Worm (Caenorhabditis elegans) whole organism, L4 larva: Measurements from ENCODE around the gene C45G9.11.

Experiments
- F10B5.3 ChIP-seq: sonication (generic microtip); optimal IDR thresholded peaks from 2 replicates; lab custom pipeline; 2016; ENCODE audit warnings: mild to moderate bottlenecking, missing genetic modification characterization, missing compliant biosample characterization
- F44E2.7 ChIP-seq: fragments of 200-800 bp; sonication (Bioruptor generic); IDR thresholded peaks from 2 replicates; pipeline ENCODE4 v2.1.2; 2022; ENCODE audit warnings: missing genetic modification characterization, missing compliant biosample characterization
- R02D3.7 ChIP-seq: fragments of 150-350 bp; sonication (generic microtip); optimal IDR thresholded peaks from 3 replicates; lab custom pipeline; 2014; ENCODE audit warnings: missing biosample characterization, missing genetic modification characterization
- Y105C5A.15 ChIP-seq: fragments of 200-800 bp; sonication (Bioruptor generic); IDR thresholded peaks from 2 replicates; pipeline ENCODE4 v1.3.6; 2022; ENCODE audit warnings: missing genetic modification characterization, missing compliant biosample characterization
- Y75B8A.6 ChIP-seq: fragments of 200-800 bp; sonication (Bioruptor generic); IDR thresholded peaks from 2 replicates; pipeline ENCODE4 v1.3.6; 2022; ENCODE audit warnings: missing genetic modification reagents, missing genetic modification characterization, missing compliant biosample characterization
- ZK546.5 ChIP-seq, 2 experiments: sonication (generic microtip); optimal IDR thresholded peaks; 2 replicates each; lab custom pipeline; 2017; ENCODE audit warnings: missing biosample characterization in 2 of 2, missing genetic modification characterization in 2 of 2
- aha-1 ChIP-seq: fragments of 150-350 bp; peaks from one replicate; lab custom pipeline; 2014; ENCODE audit warnings: missing biosample characterization, missing genetic modification characterization
- arid-1 ChIP-seq: fragments of 200-800 bp; sonication (Bioruptor generic); conservative IDR thresholded peaks from 2 replicates; pipeline ENCODE4 v1.3.6; 2022; ENCODE audit warnings: missing genetic modification reagents, missing genetic modification characterization, missing compliant biosample characterization
- ceh-20 ChIP-seq: fragments of 200-800 bp; sonication (Bioruptor generic); IDR thresholded peaks from 2 replicates; pipeline ENCODE4 v1.3.6; 2022; ENCODE audit warnings: missing genetic modification reagents, missing genetic modification characterization, missing compliant biosample characterization
- ceh-32 ChIP-seq: sonication (generic microtip); optimal IDR thresholded peaks from 2 replicates; lab custom pipeline; 2016; ENCODE audit warnings: mild to moderate bottlenecking, missing genetic modification characterization, missing compliant biosample characterization; ENCODE audit not compliant: poor library complexity
- cey-2 ChIP-seq: sonication (generic microtip); optimal IDR thresholded peaks from 3 replicates; lab custom pipeline; 2017; ENCODE audit warnings: missing genetic modification characterization, mild to moderate bottlenecking, missing compliant biosample characterization, antibody characterized with exemption, borderline replicate concordance; ENCODE audit not compliant: insufficient read depth
- daf-19 ChIP-seq: fragments of 200-800 bp; sonication (Bioruptor generic); conservative IDR thresholded peaks from 2 replicates; pipeline ENCODE4 v1.3.6; 2022; ENCODE audit warnings: missing genetic modification characterization, missing compliant biosample characterization
- daf-8 ChIP-seq: fragments of 200-800 bp; sonication (Bioruptor generic); IDR thresholded peaks from 2 replicates; pipeline ENCODE4 v1.3.6; 2022; ENCODE audit warnings: missing genetic modification characterization, missing compliant biosample characterization
- dmd-8 ChIP-seq: fragments of 200-800 bp; sonication (Bioruptor generic); IDR thresholded peaks from 2 replicates; pipeline ENCODE4 v1.3.6; 2022; ENCODE audit warnings: missing genetic modification characterization, missing compliant biosample characterization
- duxl-1 ChIP-seq: sonication (generic microtip); optimal IDR thresholded peaks from 2 replicates; lab custom pipeline; 2016; ENCODE audit warnings: mild to moderate bottlenecking, missing genetic modification characterization, moderate library complexity, missing compliant biosample characterization; ENCODE audit not compliant: poor library complexity
- dve-1 ChIP-seq: sonication (generic microtip); optimal IDR thresholded peaks from 2 replicates; lab custom pipeline; 2017; ENCODE audit warnings: antibody characterized with exemption, mild to moderate bottlenecking, missing genetic modification characterization, missing compliant biosample characterization; ENCODE audit not compliant: insufficient read depth
- fos-1 ChIP-seq: fragments of 150-350 bp; optimal IDR thresholded peaks from 2 replicates; lab custom pipeline; 2014; ENCODE audit warnings: missing biosample characterization, missing genetic modification characterization
- gei-8 ChIP-seq: fragments of 200-800 bp; sonication (Bioruptor generic); optimal IDR thresholded peaks from 2 replicates; lab custom pipeline; 2018; ENCODE audit warnings: mild to moderate bottlenecking, missing genetic modification characterization, missing compliant biosample characterization
- hlh-11 ChIP-seq: fragments of 200-800 bp; sonication (Bioruptor generic); optimal IDR thresholded peaks from 2 replicates; lab custom pipeline; 2018; ENCODE audit warnings: mild to moderate bottlenecking, missing genetic modification characterization, missing compliant biosample characterization
- jun-1 ChIP-seq: fragments of 150-350 bp; optimal IDR thresholded peaks from 2 replicates; lab custom pipeline; 2014; ENCODE audit warnings: missing biosample characterization, missing genetic modification reagents, missing genetic modification characterization
- lim-7 ChIP-seq: fragments of 200-800 bp; sonication (Bioruptor generic); IDR thresholded peaks from 2 replicates; pipeline ENCODE4 v1.3.6; 2022; ENCODE audit warnings: missing genetic modification characterization, missing compliant biosample characterization
- lin-15B ChIP-seq: fragments of 150-350 bp; sonication (generic microtip); optimal IDR thresholded peaks from 3 replicates; lab custom pipeline; 2014; ENCODE audit warnings: missing biosample characterization, missing genetic modification characterization
- lin-29 ChIP-seq: fragments of 200-800 bp; sonication (Bioruptor generic); IDR thresholded peaks from 2 replicates; pipeline ENCODE4 v1.3.6; 2022; ENCODE audit warnings: missing genetic modification reagents, missing genetic modification characterization, missing compliant biosample characterization
- lir-3 ChIP-seq: sonication (generic microtip); optimal IDR thresholded peaks from 2 replicates; lab custom pipeline; 2016; ENCODE audit warnings: mild to moderate bottlenecking, missing genetic modification characterization, missing compliant biosample characterization
- lsy-2 ChIP-seq, 2 experiments: fragments of 150-350 bp in 1 of 2; sonication (generic microtip) in 1 of 2; optimal IDR thresholded peaks; 2 replicates each; lab custom pipeline; 2014 to 2017; ENCODE audit warnings: missing biosample characterization in 2 of 2, missing genetic modification characterization in 2 of 2
- mdt-29 ChIP-seq: fragments of 200-800 bp; sonication (Bioruptor generic); IDR thresholded peaks from 2 replicates; pipeline ENCODE4 v1.3.6; 2022; ENCODE audit warnings: missing genetic modification reagents, missing genetic modification characterization, missing compliant biosample characterization
- mep-1 ChIP-seq: fragments of 150-350 bp; sonication (generic microtip); optimal IDR thresholded peaks from 3 replicates; lab custom pipeline; 2014; ENCODE audit warnings: missing biosample characterization, missing genetic modification characterization
- mxl-2 ChIP-seq: fragments of 200-800 bp; sonication (Bioruptor generic); conservative IDR thresholded peaks from 2 replicates; pipeline ENCODE4 v1.3.6; 2022; ENCODE audit warnings: missing genetic modification reagents, missing genetic modification characterization, missing compliant biosample characterization
- nhr-25 ChIP-seq: sonication (generic microtip); optimal IDR thresholded peaks from 2 replicates; lab custom pipeline; 2017; ENCODE audit warnings: missing genetic modification characterization, mild to moderate bottlenecking, missing compliant biosample characterization, antibody characterized with exemption, moderate library complexity, borderline replicate concordance; ENCODE audit not compliant: insufficient read depth
- nhr-42 ChIP-seq: fragments of 200-800 bp; sonication (Bioruptor generic); IDR thresholded peaks from 2 replicates; pipeline ENCODE4 v1.3.6; 2022; ENCODE audit warnings: missing genetic modification characterization, missing compliant biosample characterization
- nhr-6 ChIP-seq: fragments of 150-350 bp; optimal IDR thresholded peaks from 2 replicates; lab custom pipeline; 2014; ENCODE audit warnings: missing biosample characterization, missing genetic modification characterization
- saeg-2 ChIP-seq: fragments of 200-800 bp; sonication (Bioruptor generic); IDR thresholded peaks from 2 replicates; pipeline ENCODE4 v1.3.6; 2022; ENCODE audit warnings: missing genetic modification reagents, missing genetic modification characterization, missing compliant biosample characterization
- set-16 ChIP-seq: fragments of 200-800 bp; sonication (Bioruptor generic); IDR thresholded peaks from 2 replicates; pipeline ENCODE4 v1.3.6; 2022; ENCODE audit warnings: missing genetic modification reagents, missing genetic modification characterization, missing compliant biosample characterization
- skn-1 ChIP-seq: fragments of 150-350 bp; optimal IDR thresholded peaks from 2 replicates; lab custom pipeline; 2014; ENCODE audit warnings: missing biosample characterization, missing genetic modification characterization
- snpc-4 ChIP-seq: fragments of 150-350 bp; optimal IDR thresholded peaks from 2 replicates; lab custom pipeline; 2014; ENCODE audit warnings: missing biosample characterization, missing genetic modification characterization
- spr-3 ChIP-seq: fragments of 200-800 bp; sonication (Bioruptor generic); optimal IDR thresholded peaks from 2 replicates; lab custom pipeline; 2018; ENCODE audit warnings: mild to moderate bottlenecking, missing genetic modification characterization, missing compliant biosample characterization
- tag-97 ChIP-seq: fragments of 200-800 bp; sonication (Bioruptor generic); IDR thresholded peaks from 2 replicates; pipeline ENCODE4 v1.3.6; 2022; ENCODE audit warnings: missing genetic modification characterization, missing compliant biosample characterization
- unc-130 ChIP-seq: sonication (generic microtip); optimal IDR thresholded peaks from 2 replicates; lab custom pipeline; 2016; ENCODE audit warnings: missing genetic modification reagents, missing genetic modification characterization, missing compliant biosample characterization
- zag-1 ChIP-seq: fragments of 150-350 bp; optimal IDR thresholded peaks from 2 replicates; lab custom pipeline; 2014; ENCODE audit warnings: missing biosample characterization, missing genetic modification characterization
- zfp-3 ChIP-seq: fragments of 200-800 bp; sonication (Bioruptor generic); conservative IDR thresholded peaks from 2 replicates; pipeline ENCODE4 v1.3.6; 2022; ENCODE audit warnings: missing genetic modification reagents, missing genetic modification characterization, missing compliant biosample characterization
- zip-2 ChIP-seq: fragments of 150-350 bp; optimal IDR thresholded peaks from 2 replicates; lab custom pipeline; 2014; ENCODE audit warnings: missing biosample characterization, missing genetic modification characterization

C45G9.11 gene

DNA sequence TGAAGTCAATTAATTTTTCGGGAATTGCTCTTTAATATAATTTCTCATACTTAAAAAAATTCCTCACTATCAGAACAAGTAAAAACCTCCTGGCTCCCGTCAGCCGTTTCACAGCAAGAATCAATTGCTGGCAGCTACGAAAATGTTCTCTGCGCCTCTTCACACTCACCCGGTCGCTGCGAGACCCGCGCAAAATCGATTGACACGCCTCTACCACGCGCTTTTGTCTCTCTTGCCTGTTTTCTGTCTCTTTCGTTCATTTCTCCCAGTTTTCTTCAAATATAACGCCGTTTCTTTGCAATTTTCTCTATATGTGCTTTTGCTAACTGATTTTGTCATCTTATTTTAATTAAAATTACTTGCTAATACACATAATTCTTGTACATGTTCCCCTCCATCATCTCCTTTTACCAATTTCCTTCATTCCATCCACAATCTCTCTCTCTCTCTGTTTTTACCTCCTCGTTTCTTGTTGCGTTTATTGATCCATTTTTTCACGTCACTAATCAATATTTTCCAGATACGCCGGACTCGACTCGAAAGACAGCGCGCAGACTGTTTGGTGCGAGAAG lies 44.0 kb downstream of the C45G9.11 start, which contains the start of gene pcf-11 (continued):
- TF ChIP-seq nhr-42 (no peak; the same call in 1 of the 2 replicates), ceh-32 (tag; lab: Kevin White, UChicago) (no peak), set-16 (GFP tag; lab: Robert Waterston, UW) (peak; percentile 33; the same call in 1 of the 2 replicates), skn-1 (tag; lab: Kevin White, UChicago) (no peak), snpc-4 (no peak), daf-19 (no peak), mep-1 (tag; lab: Kevin White, UChicago) (peak; percentile 64), lim-7 (no peak), dve-1 (tag; lab: Kevin White, UChicago) (peak; percentile 53), spr-3 (no peak), zag-1 (tag; lab: Kevin White, UChicago) (no peak)

DNA sequence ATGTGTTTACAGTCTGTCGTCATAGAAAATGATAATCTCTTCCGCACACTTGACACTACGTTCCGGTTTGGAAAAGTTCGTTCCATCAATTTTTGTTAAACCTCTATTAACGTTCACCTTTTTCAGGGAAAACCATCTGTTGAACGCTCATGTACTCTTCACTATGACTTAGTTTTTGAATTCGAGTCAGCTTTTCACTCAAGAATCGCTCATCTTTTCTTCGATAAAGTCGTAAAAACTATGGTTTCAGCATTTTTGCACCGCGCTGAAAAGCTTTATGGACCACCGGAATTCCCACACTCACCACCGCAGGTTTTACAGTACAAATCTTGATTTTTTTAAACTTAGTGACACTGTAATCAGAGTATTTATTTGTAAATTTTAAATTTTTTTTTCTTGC lies 44.9 kb downstream of the C45G9.11 start:
- no peak for TF ChIP-seq ZK546.5 (tag; optimal IDR thresholded peaks at IDR 0.05; lab: Kevin White, UChicago)
- peak; percentile 92 for TF ChIP-seq aha-1 (tag; lab: Kevin White, UChicago)

DNA sequence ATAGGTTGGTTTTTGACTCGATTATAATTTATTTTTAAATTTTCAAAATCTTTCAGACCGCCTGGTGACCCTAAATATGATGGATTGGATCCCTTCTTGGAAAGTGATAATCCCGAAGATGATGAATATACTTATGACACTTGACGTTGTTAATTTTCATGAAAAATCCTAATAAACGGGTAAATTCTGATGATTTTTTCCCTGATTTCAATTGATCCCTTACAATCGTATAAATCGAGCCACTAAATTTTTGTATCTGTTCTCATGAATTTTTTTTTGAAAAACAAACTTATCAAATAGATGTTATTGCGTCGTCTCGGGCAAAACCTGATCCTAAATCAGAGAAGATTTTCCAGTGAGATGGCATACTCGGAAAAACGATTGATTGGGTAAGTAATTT lies 45.6 kb downstream of the C45G9.11 start, which contains the start of gene R144.13:
TSS of gene R144.13 (plus strand) at position 301 of the 400 bp plus-strand sequence.
- TF ChIP-seq aha-1 (tag; lab: Kevin White, UChicago) (peak; percentile 19), dmd-8 (GFP tag; lab: Robert Waterston, UW) (no peak)

DNA sequence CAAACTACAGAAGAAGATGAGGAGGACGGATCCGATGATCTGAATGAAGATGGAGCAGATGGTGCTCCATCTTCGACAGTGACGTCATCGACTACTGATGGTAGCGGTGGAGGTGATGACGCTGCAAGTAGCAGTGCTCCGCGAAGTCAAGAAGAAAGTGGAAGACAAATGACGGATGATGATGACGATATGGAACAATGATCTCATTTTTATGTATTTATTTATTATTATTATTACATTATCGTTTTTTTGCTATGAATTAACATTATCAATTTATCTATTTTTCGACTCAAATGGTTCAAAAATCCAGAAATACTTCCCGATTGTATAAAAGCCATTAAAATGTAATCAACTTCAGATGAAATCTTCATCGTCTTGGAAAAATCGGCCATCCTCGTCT lies 46.8 kb downstream of the C45G9.11 start, which contains the start of gene R144.3:
TSS of gene R144.3 (plus strand) at position 301 of the 400 bp plus-strand sequence.
- TF ChIP-seq lin-15B (tag; lab: Kevin White, UChicago), result no peak
- TF ChIP-seq daf-19, result no peak
- TF ChIP-seq tag-97, result no peak
- TF ChIP-seq nhr-6, result no peak
- no peak for TF ChIP-seq daf-8
- TF ChIP-seq zfp-3 (GFP tag; lab: Robert Waterston, UW), result no peak
- no peak for TF ChIP-seq gei-8 (GFP tag; lab: Kevin White, UChicago)
- no peak for TF ChIP-seq unc-130
- TF ChIP-seq lsy-2 (tag; optimal IDR thresholded peaks at IDR 0.05; lab: Kevin White, UChicago), result no peak
- no peak for TF ChIP-seq zip-2 (tag; lab: Kevin White, UChicago)
- TF ChIP-seq Y75B8A.6 (GFP tag; lab: Robert Waterston, UW), result no peak
- no peak for TF ChIP-seq duxl-1
- no peak for TF ChIP-seq F44E2.7
- TF ChIP-seq fos-1 (tag; lab: Kevin White, UChicago), result no peak

DNA sequence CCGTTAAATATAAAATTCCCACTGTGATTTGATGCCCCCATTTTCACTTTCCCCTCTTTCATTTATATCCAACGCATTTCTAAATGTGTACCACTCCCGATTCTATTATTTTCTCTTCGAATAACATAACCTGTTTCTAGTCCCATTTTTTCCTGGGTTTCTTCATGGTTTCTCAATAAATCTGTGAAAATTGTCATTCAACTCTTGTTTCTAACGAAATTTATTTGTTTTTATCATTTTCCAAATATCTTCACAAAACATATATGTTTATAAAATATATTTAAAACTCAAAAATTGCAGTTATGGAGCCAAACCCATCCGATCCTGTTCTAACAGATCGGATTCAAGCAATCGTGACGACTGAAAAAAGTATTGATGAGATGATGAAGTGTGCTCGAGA lies 47.6 kb downstream of the C45G9.11 start, which contains the start of gene mdt-11:
TSS of gene mdt-11 (plus strand) at position 301 of the 400 bp plus-strand sequence.
- peak; percentile 55 for TF ChIP-seq aha-1 (tag; lab: Kevin White, UChicago)
- TF ChIP-seq mdt-29, result no peak

DNA sequence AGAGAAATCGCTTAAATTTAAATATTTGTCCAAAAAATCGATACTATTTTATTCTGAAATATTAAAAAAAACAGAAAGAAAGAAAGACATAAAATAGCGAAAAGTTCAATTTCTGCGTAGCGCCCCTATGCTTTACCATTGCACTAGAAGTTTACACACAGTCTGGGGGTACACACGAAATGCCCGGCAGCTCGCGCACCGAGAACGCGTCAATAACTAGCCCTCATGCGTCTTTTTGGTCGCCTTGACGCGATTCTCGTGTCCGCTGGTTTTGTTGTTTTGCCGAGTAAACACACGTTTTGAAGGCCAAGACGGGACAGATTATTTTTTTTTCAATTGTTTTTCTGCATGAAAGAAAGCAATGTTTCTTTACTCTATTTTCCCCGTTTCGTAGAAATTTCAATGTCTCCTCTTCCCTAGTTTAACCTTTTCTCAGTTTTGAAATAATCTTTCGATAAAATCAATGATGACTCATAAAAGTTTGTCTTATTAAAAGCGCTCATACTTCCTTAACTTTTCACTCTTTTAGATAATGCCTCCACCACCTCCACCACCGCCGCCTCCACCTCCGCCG lies 50.3 kb downstream of the C45G9.11 start, which contains the start of gene wip-1:
TSS of gene wip-1 (plus strand) at position 524 of the 574 bp plus-strand sequence.
- TF ChIP-seq lir-3 (tag; lab: Kevin White, UChicago) (peak; percentile 52), R02D3.7 (tag; lab: Kevin White, UChicago) (peak; percentile 2), arid-1 (GFP tag; lab: Robert Waterston, UW) (peak; percentile 98), jun-1 (tag; lab: Kevin White, UChicago) (peak; percentile 95), lin-15B (tag; lab: Kevin White, UChicago) (peak; percentile 65), saeg-2 (GFP tag; lab: Robert Waterston, UW) (peak; percentile 87; the same call in 1 of the 2 replicates), lin-29 (GFP tag; lab: Robert Waterston, UW) (peak; percentile 91), ceh-20 (GFP tag; lab: Robert Waterston, UW) (peak; percentile 95), cey-2 (tag; lab: Kevin White, UChicago) (peak; percentile 57), hlh-11 (peak; percentile 98), daf-19 (peak; percentile 95), nhr-25 (peak; percentile 95), mdt-29 (peak; percentile 82), F10B5.3 (tag; lab: Kevin White, UChicago) (peak; percentile 93), mxl-2 (peak; percentile 62), Y105C5A.15 (GFP tag; lab: Robert Waterston, UW) (peak; percentile 84; the same call in 1 of the 2 replicates)
